Worm (Caenorhabditis elegans) whole organism, late embryonic: ENCODE data around the gene C28G1.10.

Experiments used
- F13H6.1 ChIP-seq: sonication (generic microtip); optimal IDR thresholded peaks from 2 replicates; lab custom pipeline; 2016; ENCODE audit warnings: missing genetic modification characterization, missing compliant biosample characterization
- nhr-11 ChIP-seq: fragments of 150-350 bp; optimal IDR thresholded peaks from 2 replicates; lab custom pipeline; 2014; ENCODE audit warnings: missing biosample characterization, missing genetic modification characterization

DNA sequence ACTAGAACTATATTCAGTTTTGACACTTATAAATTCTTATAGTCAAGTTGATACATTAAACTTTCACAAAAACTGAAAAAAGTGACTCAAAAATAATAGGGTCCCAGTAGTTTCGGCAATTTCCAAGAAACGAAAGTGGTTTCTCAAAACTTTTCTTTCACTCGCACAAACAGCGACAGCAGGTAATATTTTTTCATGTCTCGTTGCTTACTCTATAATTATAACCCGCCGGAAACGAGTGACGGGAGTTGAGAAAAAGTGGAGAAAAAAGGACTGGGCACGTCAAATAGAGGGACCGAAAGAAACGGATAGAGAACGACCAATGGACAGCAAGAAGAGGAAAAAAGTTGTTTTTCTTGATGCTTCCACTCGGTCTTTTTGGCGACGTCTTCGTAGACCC, 47.0 kb upstream of the C28G1.10 start:
- TF ChIP-seq nhr-11 (tag; lab: Kevin White, UChicago): no peak
- no peak for TF ChIP-seq F13H6.1 (tag; lab: Kevin White, UChicago)
